Worm (Caenorhabditis elegans) whole organism, L4 larva: ENCODE measurements around the gene cpg-2.

Experiments
- F26F4.8 ChIP-seq: fragments of 200-800 bp; sonication (Bioruptor generic); conservative IDR thresholded peaks from 2 replicates; pipeline ENCODE4 v1.3.6; 2022; ENCODE audit warnings: missing genetic modification characterization, missing compliant biosample characterization
- F44E2.7 ChIP-seq: fragments of 200-800 bp; sonication (Bioruptor generic); IDR thresholded peaks from 2 replicates; pipeline ENCODE4 v2.1.2; 2022; ENCODE audit warnings: missing genetic modification characterization, missing compliant biosample characterization
- R02D3.7 ChIP-seq: fragments of 150-350 bp; sonication (generic microtip); optimal IDR thresholded peaks from 3 replicates; lab custom pipeline; 2014; ENCODE audit warnings: missing biosample characterization, missing genetic modification characterization
- T20F7.1 ChIP-seq: fragments of 200-800 bp; sonication (Bioruptor generic); optimal IDR thresholded peaks from 2 replicates; lab custom pipeline; 2018; ENCODE audit warnings: mild to moderate bottlenecking, missing genetic modification characterization, missing compliant biosample characterization
- Y105C5A.15 ChIP-seq: fragments of 200-800 bp; sonication (Bioruptor generic); IDR thresholded peaks from 2 replicates; pipeline ENCODE4 v1.3.6; 2022; ENCODE audit warnings: missing genetic modification characterization, missing compliant biosample characterization
- Y75B8A.6 ChIP-seq: fragments of 200-800 bp; sonication (Bioruptor generic); IDR thresholded peaks from 2 replicates; pipeline ENCODE4 v1.3.6; 2022; ENCODE audit warnings: missing genetic modification reagents, missing genetic modification characterization, missing compliant biosample characterization
- ceh-28 ChIP-seq: fragments of 150-350 bp; optimal IDR thresholded peaks from 2 replicates; lab custom pipeline; 2014; ENCODE audit warnings: missing biosample characterization, missing genetic modification reagents, missing genetic modification characterization
- ceh-62 ChIP-seq: sonication (generic microtip); optimal IDR thresholded peaks from 2 replicates; lab custom pipeline; 2017; ENCODE audit warnings: missing biosample characterization, missing genetic modification characterization
- ces-1 ChIP-seq: fragments of 150-350 bp; sonication (generic microtip); optimal IDR thresholded peaks from 4 replicates; lab custom pipeline; 2014; ENCODE audit warnings: missing biosample characterization, missing genetic modification reagents, missing genetic modification characterization
- daf-16 ChIP-seq, 3 experiments: sonication (generic microtip); optimal IDR thresholded peaks; 2 replicates each; lab custom pipeline; 2016 to 2017; ENCODE audit warnings: missing genetic modification characterization in 3 of 3, missing genetic modification reagents in 3 of 3, mild to moderate bottlenecking in 2 of 3, missing compliant biosample characterization in 2 of 3, missing biosample characterization in 1 of 3, moderate library complexity in 1 of 3
- daf-19 ChIP-seq: fragments of 200-800 bp; sonication (Bioruptor generic); conservative IDR thresholded peaks from 2 replicates; pipeline ENCODE4 v1.3.6; 2022; ENCODE audit warnings: missing genetic modification characterization, missing compliant biosample characterization
- dmd-6 ChIP-seq: fragments of 200-800 bp; sonication (Bioruptor generic); IDR thresholded peaks from 2 replicates; pipeline ENCODE4 v1.3.6; 2022; ENCODE audit warnings: missing genetic modification reagents, missing genetic modification characterization, missing compliant biosample characterization
- dpl-1 ChIP-seq: fragments of 150-350 bp; optimal IDR thresholded peaks from 2 replicates; lab custom pipeline; 2014; ENCODE audit warnings: missing biosample characterization, missing genetic modification reagents, missing genetic modification characterization
- dve-1 ChIP-seq: sonication (generic microtip); optimal IDR thresholded peaks from 2 replicates; lab custom pipeline; 2017; ENCODE audit warnings: antibody characterized with exemption, mild to moderate bottlenecking, missing genetic modification characterization, missing compliant biosample characterization; ENCODE audit not compliant: insufficient read depth
- egl-27 ChIP-seq: sonication (generic microtip); optimal IDR thresholded peaks from 3 replicates; lab custom pipeline; 2017; ENCODE audit warnings: missing biosample characterization, missing genetic modification reagents, missing genetic modification characterization
- fos-1 ChIP-seq: fragments of 150-350 bp; optimal IDR thresholded peaks from 2 replicates; lab custom pipeline; 2014; ENCODE audit warnings: missing biosample characterization, missing genetic modification characterization
- hlh-11 ChIP-seq: fragments of 200-800 bp; sonication (Bioruptor generic); optimal IDR thresholded peaks from 2 replicates; lab custom pipeline; 2018; ENCODE audit warnings: mild to moderate bottlenecking, missing genetic modification characterization, missing compliant biosample characterization
- hlh-30 ChIP-seq: sonication (generic microtip); optimal IDR thresholded peaks from 2 replicates; lab custom pipeline; 2017; ENCODE audit warnings: antibody characterized with exemption, mild to moderate bottlenecking, missing genetic modification characterization, missing compliant biosample characterization; ENCODE audit not compliant: insufficient read depth
- hmg-1.1 ChIP-seq: fragments of 200-800 bp; sonication (Bioruptor generic); IDR thresholded peaks from 2 replicates; pipeline ENCODE4 v1.3.6; 2022; ENCODE audit warnings: missing genetic modification reagents, missing genetic modification characterization, missing compliant biosample characterization
- lin-1 ChIP-seq: fragments of 200-800 bp; sonication (Bioruptor generic); IDR thresholded peaks from 2 replicates; pipeline ENCODE4 v1.3.6; 2022; ENCODE audit warnings: missing genetic modification reagents, missing genetic modification characterization, missing compliant biosample characterization
- lin-15B ChIP-seq: fragments of 150-350 bp; sonication (generic microtip); optimal IDR thresholded peaks from 3 replicates; lab custom pipeline; 2014; ENCODE audit warnings: missing biosample characterization, missing genetic modification characterization
- lin-38 ChIP-seq: fragments of 200-800 bp; sonication (Bioruptor generic); IDR thresholded peaks from 2 replicates; pipeline ENCODE4 v1.3.6; 2022; ENCODE audit warnings: missing genetic modification reagents, missing genetic modification characterization, missing compliant biosample characterization
- lin-39 ChIP-seq: fragments of 150-350 bp; optimal IDR thresholded peaks from 2 replicates; lab custom pipeline; 2014; ENCODE audit warnings: missing biosample characterization, missing genetic modification reagents, missing genetic modification characterization
- mep-1 ChIP-seq: fragments of 150-350 bp; sonication (generic microtip); optimal IDR thresholded peaks from 3 replicates; lab custom pipeline; 2014; ENCODE audit warnings: missing biosample characterization, missing genetic modification characterization
- mxl-2 ChIP-seq: fragments of 200-800 bp; sonication (Bioruptor generic); conservative IDR thresholded peaks from 2 replicates; pipeline ENCODE4 v1.3.6; 2022; ENCODE audit warnings: missing genetic modification reagents, missing genetic modification characterization, missing compliant biosample characterization
- nhr-10 ChIP-seq: fragments of 150-350 bp; optimal IDR thresholded peaks from 2 replicates; lab custom pipeline; 2014; ENCODE audit warnings: missing biosample characterization, missing genetic modification characterization
- nhr-28 ChIP-seq: fragments of 150-350 bp; optimal IDR thresholded peaks from 2 replicates; lab custom pipeline; 2014; ENCODE audit warnings: missing biosample characterization, missing genetic modification characterization
- nhr-42 ChIP-seq: fragments of 200-800 bp; sonication (Bioruptor generic); IDR thresholded peaks from 2 replicates; pipeline ENCODE4 v1.3.6; 2022; ENCODE audit warnings: missing genetic modification characterization, missing compliant biosample characterization
- nhr-6 ChIP-seq: fragments of 150-350 bp; optimal IDR thresholded peaks from 2 replicates; lab custom pipeline; 2014; ENCODE audit warnings: missing biosample characterization, missing genetic modification characterization
- nhr-76 ChIP-seq: fragments of 150-350 bp; optimal IDR thresholded peaks from 2 replicates; lab custom pipeline; 2014; ENCODE audit warnings: missing biosample characterization, missing genetic modification characterization
- rbr-2 ChIP-seq: sonication (generic microtip); optimal IDR thresholded peaks from 2 replicates; lab custom pipeline; 2016; ENCODE audit warnings: missing genotype, missing genetic modification characterization, missing compliant biosample characterization
- snpc-1.2 ChIP-seq: fragments of 200-800 bp; sonication (Bioruptor generic); IDR thresholded peaks from 2 replicates; pipeline ENCODE4 v1.3.6; 2022; ENCODE audit warnings: missing genetic modification reagents, missing genetic modification characterization, missing compliant biosample characterization
- tra-1 ChIP-seq: fragments of 200-800 bp; sonication (Bioruptor generic); IDR thresholded peaks from 2 replicates; pipeline ENCODE4 v1.3.6; 2022; ENCODE audit warnings: missing genetic modification reagents, missing genetic modification characterization, missing compliant biosample characterization
- unc-39 ChIP-seq: sonication (generic microtip); optimal IDR thresholded peaks from 2 replicates; lab custom pipeline; 2017; ENCODE audit warnings: missing biosample characterization, missing genetic modification characterization
- unc-62 ChIP-seq, 3 experiments: fragments of 150-350 bp in 1 of 3; sonication (generic microtip); optimal IDR thresholded peaks in 2 of 3; peaks in 1 of 3; 1 replicate in 1 of 3; 2 replicates in 2 of 3; lab custom pipeline; 2014 to 2017; ENCODE audit warnings: missing biosample characterization in 3 of 3, missing genetic modification characterization in 3 of 3, missing genetic modification reagents in 3 of 3, missing genotype in 1 of 3
- zfp-3 ChIP-seq: fragments of 200-800 bp; sonication (Bioruptor generic); conservative IDR thresholded peaks from 2 replicates; pipeline ENCODE4 v1.3.6; 2022; ENCODE audit warnings: missing genetic modification reagents, missing genetic modification characterization, missing compliant biosample characterization
- zip-11 ChIP-seq: fragments of 200-800 bp; sonication (Bioruptor generic); IDR thresholded peaks from 2 replicates; pipeline ENCODE4 v1.3.6; 2022; ENCODE audit warnings: missing genetic modification characterization, missing compliant biosample characterization

The cpg-2 gene

ce11 chrIII:7073801-7074386, 29.9 kb downstream of the cpg-2 start, which contains the start of gene ZK418.5:
Gene ZK418.5, minus strand, starts transcription at chrIII:7073851.
- TF ChIP-seq dpl-1 (GFP tag; lab: Kevin White, UChicago) (peak; percentile 95), lin-15B (tag; lab: Kevin White, UChicago) (no peak), daf-19 (no peak), mxl-2 (GFP tag; lab: Robert Waterston, UW) (no peak), dmd-6 (GFP tag; lab: Robert Waterston, UW) (0 out of 2 replicates have a peak, but pooled peaks have one; percentile 9), nhr-6 (tag; lab: Kevin White, UChicago) (peak; percentile 50), lin-38 (peak; percentile 95), nhr-10 (no peak), nhr-76 (no peak), snpc-1.2 (GFP tag; lab: Robert Waterston, UW) (no peak), Y105C5A.15 (GFP tag; lab: Robert Waterston, UW) (no peak), lin-39 (tag; lab: Kevin White, UChicago) (no peak), tra-1 (GFP tag; lab: Robert Waterston, UW) (no peak), hlh-11 (tag; lab: Kevin White, UChicago) (no peak), hlh-30 (peak; percentile 54), T20F7.1 (GFP tag; lab: Kevin White, UChicago) (peak; percentile 25), zfp-3 (no peak), dve-1 (tag; lab: Kevin White, UChicago) (no peak), rbr-2 (tag; lab: Kevin White, UChicago) (peak; percentile 24), unc-39 (no peak), zip-11 (GFP tag; lab: Robert Waterston, UW) (no peak), daf-16 (GFP tag; optimal IDR thresholded peaks at IDR 0.05; lab: Kevin White, UChicago) (no peak), daf-16 (tag; optimal IDR thresholded peaks at IDR 0.05; lab: Kevin White, UChicago) (peak; percentile 12), hmg-1.1 (GFP tag; lab: Robert Waterston, UW) (no peak), mep-1 (peak; percentile 34), nhr-28 (tag; lab: Kevin White, UChicago) (peak; percentile 29), unc-62 (GFP tag; optimal IDR thresholded peaks at IDR 0.05 in 1 of 2; lab: Kevin White, UChicago) (peak in 1 of 2 experiments; percentile 92), unc-62 (tag; optimal IDR thresholded peaks at IDR 0.05; lab: Kevin White, UChicago) (no peak)
- TF ChIP-seq, all 104 proteins: peak for 11

- no peak for TF ChIP-seq nhr-42 (GFP tag; lab: Robert Waterston, UW)
- no peak for TF ChIP-seq R02D3.7 (tag; lab: Kevin White, UChicago)
- peak; percentile 44; the same call in 1 of the 2 replicates for TF ChIP-seq lin-38
These were observed 31.3 kb downstream of the cpg-2 start, which contains the start of gene lin-37 for ce11 chrIII:7072452-7072851. Gene lin-37, minus strand, starts transcription at chrIII:7072552.

ce11 chrIII:7069981-7070380, 33.8 kb downstream of the cpg-2 start, which contains the start of gene tmem-17:
Gene tmem-17, plus strand, starts transcription at chrIII:7070281.
- TF ChIP-seq fos-1 (tag; lab: Kevin White, UChicago) (no peak), lin-1 (GFP tag; lab: Robert Waterston, UW) (no peak), ceh-62 (tag; lab: Kevin White, UChicago) (no peak), R02D3.7 (tag; lab: Kevin White, UChicago) (no peak), F44E2.7 (no peak), lin-15B (tag; lab: Kevin White, UChicago) (no peak), F26F4.8 (no peak), ceh-28 (no peak), hlh-30 (no peak), zfp-3 (no peak), nhr-76 (no peak), egl-27 (no peak), lin-39 (tag; lab: Kevin White, UChicago) (no peak), ces-1 (GFP tag; lab: Kevin White, UChicago) (no peak), Y75B8A.6 (GFP tag; lab: Robert Waterston, UW) (no peak)
